Fruit fly (Drosophila melanogaster) whole organism, embryonic: Measurements from ENCODE around the gene Elba3.

ENCODE experiments used
- Blimp-1 ChIP-seq: fragments of 200-800 bp; sonication (Bioruptor generic); optimal IDR thresholded peaks from 3 replicates; lab custom pipeline; 2018; ENCODE audit warnings: missing biosample characterization, missing genetic modification characterization, mild to moderate bottlenecking, moderate library complexity, missing genetic modification reagents
- CG10321 ChIP-seq: fragments of 200-800 bp; sonication (Bioruptor generic); IDR thresholded peaks from 2 replicates; pipeline ENCODE4 v1.3.6; 2022; ENCODE audit warnings: missing biosample characterization, missing genetic modification characterization
- CG11504 ChIP-seq: fragments of 200-800 bp; sonication (Bioruptor generic); optimal IDR thresholded peaks from 3 replicates; lab custom pipeline; 2019; ENCODE audit warnings: missing biosample characterization, mild to moderate bottlenecking, missing genetic modification characterization, moderate library complexity
- CG12071 ChIP-seq: fragments of 200-800 bp; sonication (Bioruptor generic); optimal IDR thresholded peaks from 3 replicates; lab custom pipeline; 2018; ENCODE audit warnings: missing biosample characterization, mild to moderate bottlenecking, missing genetic modification characterization
- CG12744 ChIP-seq: fragments of 200-800 bp; sonication (Bioruptor generic); optimal IDR thresholded peaks from 2 replicates; lab custom pipeline; 2016; ENCODE audit warnings: missing biosample characterization, missing genetic modification characterization
- CG14860 ChIP-seq: fragments of 200-800 bp; sonication (Bioruptor generic); IDR thresholded peaks from 3 replicates; pipeline ENCODE4 v1.3.6; 2022; ENCODE audit warnings: missing biosample characterization, missing genetic modification characterization; ENCODE audit not compliant: partially characterized antibody
- CG1602 ChIP-seq: fragments of 200-800 bp; sonication (Bioruptor generic); optimal IDR thresholded peaks from 3 replicates; lab custom pipeline; 2016; ENCODE audit warnings: missing biosample characterization, missing genetic modification characterization
- CG16815 ChIP-seq: fragments of 200-800 bp; sonication (Bioruptor generic); optimal IDR thresholded peaks from 3 replicates; lab custom pipeline; 2017; ENCODE audit warnings: missing biosample characterization, mild to moderate bottlenecking, missing genetic modification characterization
- CG18011 ChIP-seq: fragments of 200-800 bp; sonication (Bioruptor generic); optimal IDR thresholded peaks from 2 replicates; lab custom pipeline; 2017; ENCODE audit warnings: missing biosample characterization, missing genetic modification characterization, mild to moderate bottlenecking, moderate library complexity, missing genotype
- CG18262 ChIP-seq: fragments of 200-800 bp; optimal IDR thresholded peaks from 3 replicates; lab custom pipeline; 2019; ENCODE audit warnings: missing biosample characterization, mild to moderate bottlenecking, missing genetic modification characterization, moderate library complexity
- CG2120 ChIP-seq: fragments of 200-800 bp; sonication (Bioruptor generic); optimal IDR thresholded peaks from 3 replicates; lab custom pipeline; 2016; ENCODE audit warnings: missing biosample characterization, missing genetic modification characterization
- CG2129 ChIP-seq: fragments of 200-800 bp; sonication (Bioruptor generic); IDR thresholded peaks from 2 replicates; pipeline ENCODE4 v1.3.6; 2022; ENCODE audit warnings: missing biosample characterization, missing genetic modification characterization; ENCODE audit not compliant: partially characterized antibody
- CG34422 ChIP-seq: fragments of 200-800 bp; sonication (Bioruptor generic); IDR thresholded peaks from 3 replicates; pipeline ENCODE4 v1.3.6; 2022; ENCODE audit warnings: missing biosample characterization, missing genetic modification characterization
- CG6654 ChIP-seq: fragments of 200-800 bp; sonication (Bioruptor generic); optimal IDR thresholded peaks from 2 replicates; lab custom pipeline; 2017; ENCODE audit warnings: missing biosample characterization, mild to moderate bottlenecking, missing genetic modification characterization
- CG7839 ChIP-seq: fragments of 200-800 bp; sonication (Bioruptor generic); optimal IDR thresholded peaks from 3 replicates; lab custom pipeline; 2018; ENCODE audit warnings: missing biosample characterization, mild to moderate bottlenecking, missing genetic modification characterization, moderate library complexity
- CG7987 ChIP-seq: fragments of 200-800 bp; sonication (Bioruptor generic); optimal IDR thresholded peaks from 2 replicates; lab custom pipeline; 2018; ENCODE audit warnings: missing biosample characterization, mild to moderate bottlenecking, missing genetic modification characterization, moderate library complexity
- CG8478 ChIP-seq: fragments of >200 bp; optimal IDR thresholded peaks from 2 replicates; lab custom pipeline; 2018
- Chrac-16 ChIP-seq: fragments of 200-800 bp; sonication (Bioruptor generic); optimal IDR thresholded peaks from 3 replicates; lab custom pipeline; 2016; ENCODE audit warnings: missing biosample characterization, missing genetic modification characterization
- CkIIα-i1 ChIP-seq: fragments of 200-800 bp; sonication (Bioruptor generic); IDR thresholded peaks from 2 replicates; pipeline ENCODE4 v1.3.6; 2022; ENCODE audit warnings: missing biosample characterization, missing genetic modification characterization
- Deaf1 ChIP-seq: fragments of 200-800 bp; optimal IDR thresholded peaks from 3 replicates; lab custom pipeline; 2019; ENCODE audit warnings: missing biosample characterization, mild to moderate bottlenecking, missing genetic modification characterization, moderate library complexity
- Elba2 ChIP-seq: fragments of 200-800 bp; sonication (Bioruptor generic); optimal IDR thresholded peaks from 3 replicates; lab custom pipeline; 2016; ENCODE audit warnings: missing biosample characterization, missing genetic modification characterization
- HLH3B ChIP-seq: fragments of 200-800 bp; sonication (Bioruptor generic); IDR thresholded peaks from 2 replicates; pipeline ENCODE4 v1.3.6; 2022; ENCODE audit warnings: missing biosample characterization, missing genetic modification characterization
- Hr51 ChIP-seq, 2 experiments: fragments of 200-800 bp; sonication (Bioruptor generic); optimal IDR thresholded peaks; 2 replicates in 1 of 2; 3 replicates in 1 of 2; lab custom pipeline; 2016 to 2018; ENCODE audit warnings: missing biosample characterization in 2 of 2, missing genetic modification characterization in 2 of 2, mild to moderate bottlenecking in 1 of 2, moderate library complexity in 1 of 2
- Hsf ChIP-seq: fragments of 200-800 bp; sonication (Bioruptor generic); optimal IDR thresholded peaks from 3 replicates; lab custom pipeline; 2016; ENCODE audit warnings: missing biosample characterization, missing genetic modification characterization
- Mes4 ChIP-seq: fragments of 200-800 bp; sonication (Bioruptor generic); optimal IDR thresholded peaks from 2 replicates; lab custom pipeline; 2016; ENCODE audit warnings: missing biosample characterization, missing genetic modification characterization
- Pdp1 ChIP-seq, 2 experiments: fragments of 200-800 bp; sonication (Bioruptor generic); optimal IDR thresholded peaks; 3 replicates each; lab custom pipeline; 2016; ENCODE audit warnings: missing biosample characterization in 2 of 2, missing genetic modification characterization in 2 of 2, mild to moderate bottlenecking in 1 of 2, moderate library complexity in 1 of 2
- Rx ChIP-seq: fragments of 200-800 bp; sonication (Bioruptor generic); IDR thresholded peaks from 2 replicates; pipeline ENCODE4 v1.3.6; 2022; ENCODE audit warnings: missing biosample characterization, missing genetic modification characterization
- Taf1 ChIP-seq: fragments of 200-800 bp; sonication (Bioruptor generic); IDR thresholded peaks from 2 replicates; pipeline ENCODE4 v1.3.6; 2022; ENCODE audit warnings: missing biosample characterization, missing genetic modification characterization
- Xrp1 ChIP-seq: fragments of 200-800 bp; sonication (Bioruptor generic); IDR thresholded peaks from 2 replicates; pipeline ENCODE4 v1.3.6; 2022; ENCODE audit warnings: missing biosample characterization, missing genetic modification characterization
- ato ChIP-seq: fragments of 200-800 bp; sonication (Bioruptor generic); IDR thresholded peaks from 2 replicates; pipeline ENCODE4 v1.3.6; 2022; ENCODE audit warnings: missing biosample characterization, missing genetic modification characterization; ENCODE audit not compliant: partially characterized antibody
- cg ChIP-seq: fragments of 200-800 bp; sonication (Bioruptor generic); optimal IDR thresholded peaks from 3 replicates; lab custom pipeline; 2019; ENCODE audit warnings: missing biosample characterization, mild to moderate bottlenecking, missing genetic modification characterization, moderate library complexity
- crol ChIP-seq: fragments of 200-800 bp; sonication (Bioruptor generic); IDR thresholded peaks from 2 replicates; pipeline ENCODE4 v1.3.6; 2022; ENCODE audit warnings: missing biosample characterization, missing genetic modification characterization
- danr ChIP-seq: fragments of 200-800 bp; sonication (Bioruptor generic); IDR thresholded peaks from 2 replicates; pipeline ENCODE4 v1.3.6; 2022; ENCODE audit warnings: missing biosample characterization, missing genetic modification characterization
- fd3F ChIP-seq: fragments of 200-800 bp; sonication (Bioruptor generic); optimal IDR thresholded peaks from 2 replicates; lab custom pipeline; 2018; ENCODE audit warnings: missing biosample characterization, mild to moderate bottlenecking, missing genetic modification characterization, moderate library complexity
- gro ChIP-seq: fragments of 200-800 bp; sonication (Bioruptor generic); optimal IDR thresholded peaks from 2 replicates; lab custom pipeline; 2016; ENCODE audit warnings: missing biosample characterization, missing genetic modification characterization
- inv ChIP-seq: fragments of 200-800 bp; sonication (Bioruptor generic); IDR thresholded peaks from 2 replicates; pipeline ENCODE4 v1.3.6; 2022; ENCODE audit warnings: missing biosample characterization, missing genetic modification characterization; ENCODE audit not compliant: partially characterized antibody
- kay ChIP-seq: fragments of 200-800 bp; sonication (Bioruptor generic); optimal IDR thresholded peaks from 2 replicates; lab custom pipeline; 2016; ENCODE audit warnings: missing biosample characterization, missing genetic modification characterization
- nerfin-2 ChIP-seq: fragments of 200-800 bp; sonication (Bioruptor generic); IDR thresholded peaks from 2 replicates; pipeline ENCODE4 v1.3.6; 2022; ENCODE audit warnings: missing biosample characterization, missing genetic modification characterization; ENCODE audit not compliant: partially characterized antibody
- sens-2 ChIP-seq: fragments of 200-800 bp; sonication (Bioruptor generic); IDR thresholded peaks from 2 replicates; pipeline ENCODE4 v1.3.6; 2022; ENCODE audit warnings: missing biosample characterization, missing genetic modification characterization
- shn ChIP-seq: fragments of 200-800 bp; sonication (Bioruptor generic); optimal IDR thresholded peaks from 3 replicates; lab custom pipeline; 2016; ENCODE audit warnings: missing biosample characterization, missing genetic modification characterization
- unpg ChIP-seq: fragments of 200-800 bp; sonication (Bioruptor generic); optimal IDR thresholded peaks from 3 replicates; lab custom pipeline; 2018; ENCODE audit warnings: missing biosample characterization, mild to moderate bottlenecking, missing genetic modification characterization, moderate library complexity

The Elba3 gene

DNA sequence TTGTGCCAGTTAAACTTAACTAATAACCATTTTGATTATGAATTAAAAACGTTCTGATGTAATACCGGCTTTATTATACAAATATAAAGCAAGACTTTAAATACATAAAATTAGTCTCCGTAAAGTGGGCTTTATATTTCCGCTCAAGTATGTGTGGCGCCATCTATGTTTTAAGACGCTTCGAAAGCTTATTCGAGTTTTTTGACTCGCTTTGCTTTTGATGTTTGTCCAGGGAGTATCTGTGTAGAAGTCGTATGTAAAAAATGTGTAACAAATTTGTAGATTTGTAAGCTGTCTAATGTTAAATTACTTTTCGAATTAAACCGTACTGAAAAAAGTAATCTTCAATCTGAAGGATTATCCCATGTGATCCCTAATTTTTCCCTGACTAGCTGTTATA is 26.4 kb upstream of the Elba3 start (continued):
- TF ChIP-seq Pdp1 (GFP tag; optimal IDR thresholded peaks at IDR 0.05; lab: Kevin White, UChicago) (peak in 1 of 2 experiments; percentile 34), CG12071 (GFP tag; lab: Kevin White, UChicago) (no peak), danr (no peak), CG8478 (lab: Kevin White, UChicago) (no peak), nerfin-2 (GFP tag; lab: Robert Waterston, UW) (no peak), CG7839 (tag; lab: Kevin White, UChicago) (no peak), CG18262 (tag; lab: Kevin White, UChicago) (no peak), Taf1 (GFP tag; lab: Robert Waterston, UW) (no peak), CG11504 (tag; lab: Kevin White, UChicago) (peak; percentile 53), kay (GFP tag; lab: Kevin White, UChicago) (no peak), gro (GFP tag; lab: Kevin White, UChicago) (no peak), CG2120 (GFP tag; lab: Kevin White, UChicago) (no peak), CG7987 (GFP tag; lab: Kevin White, UChicago) (no peak), CG16815 (GFP tag; lab: Kevin White, UChicago) (no peak), ato (no peak), shn (GFP tag; lab: Kevin White, UChicago) (no peak), CG12744 (GFP tag; lab: Kevin White, UChicago) (no peak), CkIIα-i1 (GFP tag; lab: Robert Waterston, UW) (no peak), inv (GFP tag; lab: Robert Waterston, UW) (no peak), Blimp-1 (GFP tag; lab: Kevin White, UChicago) (no peak), CG14860 (GFP tag; lab: Robert Waterston, UW) (no peak), CG10321 (GFP tag; lab: Robert Waterston, UW) (no peak), Elba2 (no peak), CG18011 (GFP tag; lab: Kevin White, UChicago) (peak; percentile 66), CG2129 (GFP tag; lab: Robert Waterston, UW) (no peak)
- TF ChIP-seq, all 482 proteins: peak for 17

DNA sequence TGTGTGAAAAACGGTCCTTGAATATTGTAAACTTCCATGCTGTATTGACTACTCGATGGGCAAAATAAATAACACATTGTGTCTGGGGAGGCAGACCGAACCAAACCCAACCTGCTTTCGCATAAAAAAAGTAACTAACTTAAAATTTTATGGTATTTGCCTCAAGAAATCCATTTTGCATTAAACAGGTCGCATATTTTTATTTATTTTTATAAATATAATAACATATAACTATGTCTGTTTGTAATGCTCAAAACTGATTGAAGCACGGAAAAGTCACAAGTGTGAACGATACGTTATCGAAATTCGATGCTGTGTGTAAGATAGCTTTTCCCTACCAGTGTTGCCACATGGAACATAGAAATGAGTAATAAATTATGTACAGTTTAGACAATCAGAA is 4.9 kb upstream of the Elba3 start, which contains the start of gene CG11929:
Gene CG11929 (plus strand): TSS at position 301 of the 400 bp plus-strand sequence.
- no peak for TF ChIP-seq Xrp1 (GFP tag; lab: Robert Waterston, UW)
- no peak for TF ChIP-seq fd3F (GFP tag; lab: Kevin White, UChicago)
- TF ChIP-seq Deaf1 (tag; lab: Kevin White, UChicago), result no peak
- TF ChIP-seq cg, result no peak
- no peak for TF ChIP-seq crol
- TF ChIP-seq Hr51 (GFP tag; optimal IDR thresholded peaks at IDR 0.05; lab: Kevin White, UChicago), result no peak
- TF ChIP-seq Rx (GFP tag; lab: Robert Waterston, UW), result no peak
- no peak for TF ChIP-seq CG6654 (GFP tag; lab: Kevin White, UChicago)
- TF ChIP-seq Chrac-16, result no peak
- TF ChIP-seq unpg (GFP tag; lab: Kevin White, UChicago), result no peak
- TF ChIP-seq Mes4, result no peak
- no peak for TF ChIP-seq CG1602 (GFP tag; lab: Kevin White, UChicago)
- TF ChIP-seq HLH3B (GFP tag; lab: Robert Waterston, UW), result no peak
- TF ChIP-seq CG34422, result no peak
- TF ChIP-seq sens-2, result no peak
- TF ChIP-seq Hsf (GFP tag; lab: Kevin White, UChicago), result no peak
- TF ChIP-seq kay (GFP tag; lab: Kevin White, UChicago), result no peak
